Worm (Caenorhabditis elegans) whole organism, L4 larva: ENCODE measurements around the gene col-126.

Experiments
- F10B5.3 ChIP-seq: sonication (generic microtip); optimal IDR thresholded peaks from 2 replicates; lab custom pipeline; 2016; ENCODE audit warnings: mild to moderate bottlenecking, missing genetic modification characterization, missing compliant biosample characterization
- F44E2.7 ChIP-seq: fragments of 200-800 bp; sonication (Bioruptor generic); IDR thresholded peaks from 2 replicates; pipeline ENCODE4 v2.1.2; 2022; ENCODE audit warnings: missing genetic modification characterization, missing compliant biosample characterization
- F49E8.2 ChIP-seq: sonication (generic microtip); optimal IDR thresholded peaks from 2 replicates; lab custom pipeline; 2016; ENCODE audit warnings: missing compliant biosample characterization, mild to moderate bottlenecking, missing genetic modification characterization, borderline replicate concordance
- Y75B8A.6 ChIP-seq: fragments of 200-800 bp; sonication (Bioruptor generic); IDR thresholded peaks from 2 replicates; pipeline ENCODE4 v1.3.6; 2022; ENCODE audit warnings: missing genetic modification reagents, missing genetic modification characterization, missing compliant biosample characterization
- ZK337.2 ChIP-seq: fragments of 200-800 bp; sonication (Bioruptor generic); IDR thresholded peaks from 2 replicates; pipeline ENCODE4 v1.3.6; 2022; ENCODE audit warnings: missing genetic modification reagents, missing genetic modification characterization, missing compliant biosample characterization
- aha-1 ChIP-seq: fragments of 150-350 bp; peaks from one replicate; lab custom pipeline; 2014; ENCODE audit warnings: missing biosample characterization, missing genetic modification characterization
- aly-2 ChIP-seq: sonication (generic microtip); optimal IDR thresholded peaks from 2 replicates; lab custom pipeline; 2018; ENCODE audit warnings: missing biosample characterization, missing genetic modification characterization
- ama-1 ChIP-seq: fragments of 150-350 bp; optimal IDR thresholded peaks from 2 replicates; lab custom pipeline; 2014; ENCODE audit warnings: inconsistent platforms, mixed read lengths
- ceh-20 ChIP-seq: fragments of 200-800 bp; sonication (Bioruptor generic); IDR thresholded peaks from 2 replicates; pipeline ENCODE4 v1.3.6; 2022; ENCODE audit warnings: missing genetic modification reagents, missing genetic modification characterization, missing compliant biosample characterization
- ceh-44 ChIP-seq: fragments of 200-800 bp; sonication (Bioruptor generic); IDR thresholded peaks from 2 replicates; pipeline ENCODE4 v1.3.6; 2022; ENCODE audit warnings: missing genetic modification reagents, missing genetic modification characterization, missing compliant biosample characterization
- ceh-62 ChIP-seq: sonication (generic microtip); optimal IDR thresholded peaks from 2 replicates; lab custom pipeline; 2017; ENCODE audit warnings: missing biosample characterization, missing genetic modification characterization
- ces-1 ChIP-seq: fragments of 150-350 bp; sonication (generic microtip); optimal IDR thresholded peaks from 4 replicates; lab custom pipeline; 2014; ENCODE audit warnings: missing biosample characterization, missing genetic modification reagents, missing genetic modification characterization
- daf-16 ChIP-seq, 3 experiments: sonication (generic microtip); optimal IDR thresholded peaks; 2 replicates each; lab custom pipeline; 2016 to 2017; ENCODE audit warnings: missing genetic modification characterization in 3 of 3, missing genetic modification reagents in 3 of 3, mild to moderate bottlenecking in 2 of 3, missing compliant biosample characterization in 2 of 3, missing biosample characterization in 1 of 3, moderate library complexity in 1 of 3
- dmd-8 ChIP-seq: fragments of 200-800 bp; sonication (Bioruptor generic); IDR thresholded peaks from 2 replicates; pipeline ENCODE4 v1.3.6; 2022; ENCODE audit warnings: missing genetic modification characterization, missing compliant biosample characterization
- dve-1 ChIP-seq: sonication (generic microtip); optimal IDR thresholded peaks from 2 replicates; lab custom pipeline; 2017; ENCODE audit warnings: antibody characterized with exemption, mild to moderate bottlenecking, missing genetic modification characterization, missing compliant biosample characterization; ENCODE audit not compliant: insufficient read depth
- fkh-10 ChIP-seq: fragments of 150-350 bp; optimal IDR thresholded peaks from 2 replicates; lab custom pipeline; 2014; ENCODE audit warnings: missing biosample characterization, missing genetic modification reagents, missing genetic modification characterization
- fos-1 ChIP-seq: fragments of 150-350 bp; optimal IDR thresholded peaks from 2 replicates; lab custom pipeline; 2014; ENCODE audit warnings: missing biosample characterization, missing genetic modification characterization
- hlh-11 ChIP-seq: fragments of 200-800 bp; sonication (Bioruptor generic); optimal IDR thresholded peaks from 2 replicates; lab custom pipeline; 2018; ENCODE audit warnings: mild to moderate bottlenecking, missing genetic modification characterization, missing compliant biosample characterization
- lim-7 ChIP-seq: fragments of 200-800 bp; sonication (Bioruptor generic); IDR thresholded peaks from 2 replicates; pipeline ENCODE4 v1.3.6; 2022; ENCODE audit warnings: missing genetic modification characterization, missing compliant biosample characterization
- lir-3 ChIP-seq: sonication (generic microtip); optimal IDR thresholded peaks from 2 replicates; lab custom pipeline; 2016; ENCODE audit warnings: mild to moderate bottlenecking, missing genetic modification characterization, missing compliant biosample characterization
- mep-1 ChIP-seq: fragments of 150-350 bp; sonication (generic microtip); optimal IDR thresholded peaks from 3 replicates; lab custom pipeline; 2014; ENCODE audit warnings: missing biosample characterization, missing genetic modification characterization
- mes-2 ChIP-seq: sonication (generic microtip); optimal IDR thresholded peaks from 2 replicates; lab custom pipeline; 2016; ENCODE audit warnings: missing genotype, mild to moderate bottlenecking, missing genetic modification characterization, missing compliant biosample characterization; ENCODE audit not compliant: poor library complexity, severe bottlenecking
- nhr-10 ChIP-seq: fragments of 150-350 bp; optimal IDR thresholded peaks from 2 replicates; lab custom pipeline; 2014; ENCODE audit warnings: missing biosample characterization, missing genetic modification characterization
- nhr-237 ChIP-seq: sonication (generic microtip); optimal IDR thresholded peaks from 2 replicates; lab custom pipeline; 2017; ENCODE audit warnings: missing biosample characterization, missing genetic modification characterization
- nhr-28 ChIP-seq: fragments of 150-350 bp; optimal IDR thresholded peaks from 2 replicates; lab custom pipeline; 2014; ENCODE audit warnings: missing biosample characterization, missing genetic modification characterization
- nhr-48 ChIP-seq: sonication (generic microtip); optimal IDR thresholded peaks from 2 replicates; lab custom pipeline; 2016; ENCODE audit warnings: mild to moderate bottlenecking, missing genetic modification characterization, missing compliant biosample characterization
- php-3 ChIP-seq: fragments of 200-800 bp; sonication (Bioruptor generic); IDR thresholded peaks from 2 replicates; pipeline ENCODE4 v1.3.6; 2022; ENCODE audit warnings: missing genetic modification reagents, missing genetic modification characterization, missing compliant biosample characterization
- pqm-1 ChIP-seq: sonication (generic microtip); optimal IDR thresholded peaks from 2 replicates; lab custom pipeline; 2017; ENCODE audit warnings: missing biosample characterization, missing genetic modification characterization
- tra-1 ChIP-seq: fragments of 200-800 bp; sonication (Bioruptor generic); IDR thresholded peaks from 2 replicates; pipeline ENCODE4 v1.3.6; 2022; ENCODE audit warnings: missing genetic modification reagents, missing genetic modification characterization, missing compliant biosample characterization
- unc-62 ChIP-seq, 3 experiments: fragments of 150-350 bp in 1 of 3; sonication (generic microtip); optimal IDR thresholded peaks in 2 of 3; peaks in 1 of 3; 1 replicate in 1 of 3; 2 replicates in 2 of 3; lab custom pipeline; 2014 to 2017; ENCODE audit warnings: missing biosample characterization in 3 of 3, missing genetic modification characterization in 3 of 3, missing genetic modification reagents in 3 of 3, missing genotype in 1 of 3

col-126 gene

DNA sequence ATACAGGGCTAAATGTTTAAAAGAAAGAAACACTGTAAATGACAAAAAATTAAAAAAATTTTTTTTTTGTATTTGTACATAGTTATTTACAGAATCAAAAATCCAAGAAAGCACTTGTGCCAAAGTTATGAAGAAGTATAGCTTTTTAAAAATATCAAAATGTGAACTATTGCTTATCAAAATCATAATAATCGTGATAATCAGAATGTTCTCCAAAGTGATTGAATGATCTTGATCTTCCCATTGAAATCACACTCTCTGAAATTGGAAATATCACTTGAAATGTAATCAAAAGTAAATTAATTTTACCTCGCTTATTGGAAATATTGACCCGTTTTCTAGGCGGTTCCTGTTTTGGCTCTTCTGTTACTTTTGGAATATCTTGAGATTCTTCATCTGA is 36.7 kb upstream of the col-126 start:
- TF ChIP-seq mep-1 = peak; percentile 55
- no peak for TF ChIP-seq nhr-48 (tag; lab: Kevin White, UChicago)
- TF ChIP-seq aha-1 (tag; lab: Kevin White, UChicago) = peak; percentile 15
- TF ChIP-seq, all 104 proteins: peak for 2

DNA sequence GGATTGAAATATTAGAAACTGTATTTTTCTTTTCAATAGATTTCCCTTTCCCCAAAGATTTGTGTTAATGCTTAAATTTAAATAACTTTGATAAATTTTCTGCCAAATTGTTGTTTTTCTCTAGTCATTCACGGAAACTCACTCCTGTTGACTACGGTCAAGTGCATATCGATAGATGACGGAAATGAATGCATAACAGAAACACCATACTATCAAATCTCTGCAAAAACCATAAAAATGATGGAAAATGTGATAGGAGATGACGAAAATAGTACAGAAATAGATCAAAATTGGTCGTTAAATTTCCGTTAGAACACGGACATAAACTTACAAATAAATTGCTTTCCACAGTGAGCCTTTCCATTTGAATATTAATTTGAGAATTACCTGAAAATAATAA is 34.2 kb upstream of the col-126 start:
- no peak for TF ChIP-seq daf-16 (GFP tag; optimal IDR thresholded peaks at IDR 0.05; lab: Kevin White, UChicago)
- TF ChIP-seq daf-16 (tag; optimal IDR thresholded peaks at IDR 0.05; lab: Kevin White, UChicago) = peak; percentile 56
- TF ChIP-seq php-3 = peak; percentile 80; the same call in 1 of the 2 replicates
- no peak for TF ChIP-seq tra-1
- TF ChIP-seq, all 104 proteins: peak for 2

DNA sequence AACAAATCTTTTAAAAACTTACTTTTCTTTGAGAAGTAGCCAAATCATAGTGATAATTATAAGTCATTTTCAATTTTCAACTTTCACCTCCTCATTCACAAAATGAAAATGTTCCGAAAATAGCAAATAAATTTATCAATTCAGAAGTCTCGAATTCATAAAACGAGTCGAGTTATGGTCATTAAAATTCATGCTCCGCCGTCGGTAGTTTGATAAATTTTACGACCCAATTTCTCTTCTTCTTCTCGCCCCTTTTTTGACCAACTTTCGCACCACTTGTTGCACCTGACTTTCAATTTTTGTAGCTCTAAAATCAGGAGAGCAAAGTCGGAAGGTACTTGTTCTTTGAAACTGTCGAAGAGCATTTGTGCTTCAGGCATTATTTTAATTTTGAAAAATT is 33.1 kb upstream of the col-126 start, which contains the start of gene best-7:
TSS of gene best-7 (minus strand) at position 239 of the 400 bp plus-strand sequence.
- peak; percentile 35 for TF ChIP-seq nhr-28 (tag; lab: Kevin White, UChicago)
- TF ChIP-seq php-3 = peak; percentile 79
- TF ChIP-seq dve-1 = peak; percentile 5
- TF ChIP-seq F44E2.7 = no peak

DNA sequence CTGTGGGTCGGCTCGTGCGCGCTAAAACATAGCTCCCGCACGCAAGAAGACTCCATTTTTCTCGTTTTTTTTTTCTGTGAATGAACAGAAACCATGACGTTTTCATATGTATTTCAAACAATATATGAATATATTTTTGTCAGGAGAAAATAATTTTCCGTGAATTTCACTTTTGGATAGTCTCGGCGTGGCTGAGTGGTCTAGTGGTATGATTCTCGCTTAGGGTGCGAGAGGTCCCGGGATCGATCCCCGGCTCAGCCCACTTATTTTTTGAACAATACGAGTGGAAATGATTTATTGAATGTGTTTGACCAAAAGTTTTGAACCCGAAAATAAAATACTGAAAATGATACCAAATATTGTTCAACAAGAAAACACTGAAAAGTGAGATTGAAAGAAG is 31.8 kb upstream of the col-126 start:
- TF ChIP-seq lir-3 (tag; lab: Kevin White, UChicago) = no peak

DNA sequence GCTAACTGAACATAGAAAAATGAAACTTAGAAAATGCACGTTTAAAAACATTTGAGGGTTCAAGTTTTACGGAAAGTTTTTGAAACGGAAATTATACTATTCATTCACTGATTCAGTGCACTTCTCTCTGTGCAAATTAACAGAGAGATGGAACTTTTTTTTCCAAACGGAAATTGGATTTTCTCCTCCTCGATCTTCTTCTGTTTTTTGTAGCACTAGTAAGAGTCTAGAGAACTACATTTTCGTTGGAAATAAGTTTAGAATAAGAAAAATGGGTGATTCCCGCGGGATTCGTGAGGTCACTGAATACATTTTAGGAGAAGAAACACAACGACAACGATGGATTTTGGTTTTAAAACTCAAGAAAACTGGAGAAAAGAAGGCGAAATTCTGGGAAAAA is 27.4 kb upstream of the col-126 start:
- TF ChIP-seq Y75B8A.6 (GFP tag; lab: Robert Waterston, UW) = no peak
- TF ChIP-seq fkh-10 (GFP tag; lab: Kevin White, UChicago) = peak; percentile 57
- TF ChIP-seq ces-1 (GFP tag; lab: Kevin White, UChicago) = peak; percentile 70
- TF ChIP-seq, all 104 proteins: peak for 2

DNA sequence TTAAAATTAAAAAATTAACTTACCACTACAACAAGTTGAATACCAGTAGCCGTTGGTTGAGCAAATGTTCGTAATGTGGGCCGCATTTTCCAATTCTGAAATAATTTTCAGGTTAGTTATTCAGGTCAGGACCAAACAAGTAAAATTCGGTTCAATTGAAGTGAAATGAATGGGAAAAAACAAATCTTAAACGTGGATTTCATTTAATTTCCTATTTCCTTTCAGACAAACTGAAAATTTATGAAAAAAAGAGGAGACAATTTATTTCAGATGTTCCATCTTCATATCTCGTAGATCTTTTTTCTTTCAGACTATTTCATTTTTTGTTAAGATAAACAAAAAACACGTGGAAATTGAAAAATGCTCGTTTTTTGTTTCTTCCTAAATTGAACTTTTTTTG is 21.8 kb upstream of the col-126 start, which contains the start of gene C05C12.6:
TSS of gene C05C12.6 (minus strand) at position 101 of the 400 bp plus-strand sequence.
- TF ChIP-seq hlh-11 (no peak), F10B5.3 (tag; lab: Kevin White, UChicago) (no peak), pqm-1 (no peak), mes-2 (tag; lab: Kevin White, UChicago) (no peak), lim-7 (GFP tag; lab: Robert Waterston, UW) (no peak), ceh-20 (GFP tag; lab: Robert Waterston, UW) (no peak), ces-1 (GFP tag; lab: Kevin White, UChicago) (no peak), ZK337.2 (no peak), ceh-44 (GFP tag; lab: Robert Waterston, UW) (no peak), aly-2 (no peak), F49E8.2 (tag; lab: Kevin White, UChicago) (no peak), fos-1 (tag; lab: Kevin White, UChicago) (no peak), nhr-10 (no peak), nhr-237 (tag; lab: Kevin White, UChicago) (no peak), unc-62 (GFP tag; optimal IDR thresholded peaks at IDR 0.05 in 1 of 2; lab: Kevin White, UChicago) (no peak), unc-62 (tag; optimal IDR thresholded peaks at IDR 0.05; lab: Kevin White, UChicago) (no peak), daf-16 (GFP tag; optimal IDR thresholded peaks at IDR 0.05; lab: Kevin White, UChicago) (no peak), daf-16 (tag; optimal IDR thresholded peaks at IDR 0.05; lab: Kevin White, UChicago) (no peak), ceh-62 (tag; lab: Kevin White, UChicago) (no peak), ama-1 (lab: Kevin White, UChicago) (no peak), dmd-8 (GFP tag; lab: Robert Waterston, UW) (no peak)
